Worm (Caenorhabditis elegans) whole organism, L3 larva: ENCODE measurements around the gene gly-4.

Experiments used
- R02D3.7 ChIP-seq: fragments of 150-350 bp; optimal IDR thresholded peaks from 2 replicates; lab custom pipeline; 2014; ENCODE audit warnings: missing biosample characterization, missing genetic modification characterization
- ZK546.5 ChIP-seq: sonication (generic microtip); optimal IDR thresholded peaks from 2 replicates; lab custom pipeline; 2017; ENCODE audit warnings: missing biosample characterization, missing genetic modification characterization
- aly-2 ChIP-seq: fragments of 150-350 bp; optimal IDR thresholded peaks from 2 replicates; lab custom pipeline; 2014; ENCODE audit warnings: missing biosample characterization, missing genetic modification characterization
- ama-1 ChIP-seq: fragments of 150-350 bp; optimal IDR thresholded peaks from 2 replicates; lab custom pipeline; 2018
- ceh-28 ChIP-seq: fragments of 150-350 bp; optimal IDR thresholded peaks from 2 replicates; lab custom pipeline; 2014; ENCODE audit warnings: missing biosample characterization, missing genetic modification reagents, missing genetic modification characterization
- ceh-82 ChIP-seq: fragments of 150-350 bp; optimal IDR thresholded peaks from 2 replicates; lab custom pipeline; 2014; ENCODE audit warnings: missing biosample characterization, missing genetic modification characterization
- ceh-9 ChIP-seq: sonication (generic microtip); optimal IDR thresholded peaks from 2 replicates; lab custom pipeline; 2018; ENCODE audit warnings: missing biosample characterization, missing genetic modification characterization
- daf-12 ChIP-seq: fragments of 150-350 bp; optimal IDR thresholded peaks from 2 replicates; lab custom pipeline; 2014; ENCODE audit warnings: missing biosample characterization, missing genetic modification reagents, missing genetic modification characterization
- egl-27 ChIP-seq: sonication (generic microtip); optimal IDR thresholded peaks from 4 replicates; lab custom pipeline; 2017; ENCODE audit warnings: missing biosample characterization, missing genetic modification reagents, missing genetic modification characterization
- egl-5 ChIP-seq: fragments of 150-350 bp; optimal IDR thresholded peaks from 2 replicates; lab custom pipeline; 2017; ENCODE audit warnings: missing biosample characterization, missing genetic modification reagents, missing genetic modification characterization, inconsistent platforms
- elt-1 ChIP-seq: fragments of 150-350 bp; optimal IDR thresholded peaks from 2 replicates; lab custom pipeline; 2014; ENCODE audit warnings: missing biosample characterization, missing genetic modification characterization
- elt-2 ChIP-seq: sonication (generic microtip); optimal IDR thresholded peaks from 2 replicates; lab custom pipeline; 2016; ENCODE audit warnings: missing genetic modification reagents, mild to moderate bottlenecking, missing genetic modification characterization, missing compliant biosample characterization
- elt-3 ChIP-seq, 3 experiments: fragments of 150-350 bp in 1 of 3; sonication (generic microtip) in 2 of 3; optimal IDR thresholded peaks; 2 replicates in 2 of 3; 4 replicates in 1 of 3; lab custom pipeline; 2014 to 2017; ENCODE audit warnings: missing biosample characterization in 3 of 3, missing genetic modification characterization in 3 of 3
- eor-1 ChIP-seq, 2 experiments: fragments of 150-350 bp; optimal IDR thresholded peaks; 2 replicates each; lab custom pipeline; 2014 to 2018; ENCODE audit warnings: missing biosample characterization in 2 of 2, missing genetic modification characterization in 2 of 2
- fkh-10 ChIP-seq: sonication (generic microtip); optimal IDR thresholded peaks from 2 replicates; lab custom pipeline; 2017; ENCODE audit warnings: missing biosample characterization, missing genetic modification reagents, missing genetic modification characterization
- fkh-2 ChIP-seq: fragments of 150-350 bp; optimal IDR thresholded peaks from 2 replicates; lab custom pipeline; 2014; ENCODE audit warnings: missing biosample characterization, missing genetic modification reagents, missing genetic modification characterization
- fos-1 ChIP-seq: fragments of 150-350 bp; optimal IDR thresholded peaks from 2 replicates; lab custom pipeline; 2014; ENCODE audit warnings: missing biosample characterization, missing genetic modification characterization
- hmg-11 ChIP-seq: sonication (generic microtip); optimal IDR thresholded peaks from 2 replicates; lab custom pipeline; 2016; ENCODE audit warnings: missing genetic modification characterization, missing compliant biosample characterization
- jun-1 ChIP-seq: fragments of 150-350 bp; optimal IDR thresholded peaks from 2 replicates; lab custom pipeline; 2014; ENCODE audit warnings: missing biosample characterization, missing genetic modification reagents, missing genetic modification characterization
- lin-15B ChIP-seq: fragments of 150-350 bp; optimal IDR thresholded peaks from 2 replicates; lab custom pipeline; 2014; ENCODE audit warnings: missing biosample characterization, missing genetic modification characterization
- lin-39 ChIP-seq: fragments of 150-350 bp; optimal IDR thresholded peaks from 2 replicates; lab custom pipeline; 2018; ENCODE audit warnings: missing biosample characterization, missing genetic modification reagents, missing genetic modification characterization
- lsy-12 ChIP-seq: sonication (generic microtip); optimal IDR thresholded peaks from 2 replicates; lab custom pipeline; 2016; ENCODE audit warnings: mild to moderate bottlenecking, missing genetic modification characterization, missing compliant biosample characterization
- mdl-1 ChIP-seq: fragments of 150-350 bp; optimal IDR thresholded peaks from 2 replicates; lab custom pipeline; 2014; ENCODE audit warnings: missing biosample characterization, missing genetic modification characterization
- nfya-1 ChIP-seq: sonication (generic microtip); optimal IDR thresholded peaks from 2 replicates; lab custom pipeline; 2017; ENCODE audit warnings: missing genetic modification characterization, mild to moderate bottlenecking, missing compliant biosample characterization, antibody characterized with exemption, moderate library complexity; ENCODE audit not compliant: insufficient read depth
- nhr-11 ChIP-seq: fragments of 150-350 bp; optimal IDR thresholded peaks from 2 replicates; lab custom pipeline; 2014; ENCODE audit warnings: missing biosample characterization, missing genetic modification characterization
- nhr-12 ChIP-seq: fragments of 150-350 bp; optimal IDR thresholded peaks from 2 replicates; lab custom pipeline; 2014; ENCODE audit warnings: missing biosample characterization, missing genetic modification characterization
- nhr-23 ChIP-seq: fragments of 150-350 bp; optimal IDR thresholded peaks from 2 replicates; lab custom pipeline; 2014; ENCODE audit warnings: missing biosample characterization, missing genetic modification reagents, missing genetic modification characterization
- nhr-237 ChIP-seq: fragments of 150-350 bp; optimal IDR thresholded peaks from 2 replicates; lab custom pipeline; 2014; ENCODE audit warnings: missing biosample characterization, missing genetic modification characterization
- nhr-25 ChIP-seq: sonication (generic microtip); optimal IDR thresholded peaks from 2 replicates; lab custom pipeline; 2017; ENCODE audit warnings: missing biosample characterization, missing genetic modification characterization
- nhr-43 ChIP-seq: sonication (generic microtip); optimal IDR thresholded peaks from 2 replicates; lab custom pipeline; 2016; ENCODE audit warnings: mild to moderate bottlenecking, missing genetic modification characterization, missing compliant biosample characterization; ENCODE audit not compliant: poor library complexity, severe bottlenecking
- nhr-67 ChIP-seq: fragments of 150-350 bp; optimal IDR thresholded peaks from 2 replicates; lab custom pipeline; 2014; ENCODE audit warnings: missing biosample characterization, missing genetic modification characterization
- nhr-76 ChIP-seq: fragments of 150-350 bp; sonication (generic microtip); optimal IDR thresholded peaks from 5 replicates; lab custom pipeline; 2014; ENCODE audit warnings: missing biosample characterization, missing genetic modification characterization
- nhr-77 ChIP-seq: fragments of 150-350 bp; optimal IDR thresholded peaks from 2 replicates; lab custom pipeline; 2014; ENCODE audit warnings: missing biosample characterization, missing genetic modification characterization
- pha-4 ChIP-seq: fragments of 150-350 bp; optimal IDR thresholded peaks from 2 replicates; lab custom pipeline; 2014; ENCODE audit warnings: missing biosample characterization, missing genetic modification reagents, missing genetic modification characterization
- pqm-1 ChIP-seq: fragments of 150-350 bp; optimal IDR thresholded peaks from 2 replicates; lab custom pipeline; 2017; ENCODE audit warnings: missing biosample characterization, missing genetic modification characterization, inconsistent platforms
- sea-2 ChIP-seq: fragments of 150-350 bp; sonication (generic microtip); optimal IDR thresholded peaks from 4 replicates; lab custom pipeline; 2014; ENCODE audit warnings: missing biosample characterization, missing genetic modification reagents, missing genetic modification characterization
- skn-1 ChIP-seq: fragments of 150-350 bp; optimal IDR thresholded peaks from 2 replicates; lab custom pipeline; 2014; ENCODE audit warnings: missing biosample characterization, missing genetic modification characterization
- snpc-4 ChIP-seq: fragments of 150-350 bp; optimal IDR thresholded peaks from 2 replicates; lab custom pipeline; 2014; ENCODE audit warnings: missing biosample characterization, missing genetic modification characterization
- tbx-2 ChIP-seq: sonication (generic microtip); optimal IDR thresholded peaks from 2 replicates; lab custom pipeline; 2016; ENCODE audit warnings: mild to moderate bottlenecking, missing genetic modification characterization, missing compliant biosample characterization
- unc-39 ChIP-seq: sonication (generic microtip); optimal IDR thresholded peaks from 4 replicates; lab custom pipeline; 2017; ENCODE audit warnings: missing biosample characterization, missing genetic modification characterization
- unc-62 ChIP-seq: fragments of 150-350 bp; sonication (generic microtip); optimal IDR thresholded peaks from 4 replicates; lab custom pipeline; 2014; ENCODE audit warnings: missing biosample characterization, missing genetic modification reagents, missing genetic modification characterization
- zag-1 ChIP-seq: fragments of 150-350 bp; optimal IDR thresholded peaks from 2 replicates; lab custom pipeline; 2014; ENCODE audit warnings: missing biosample characterization, missing genetic modification characterization
- ztf-11 ChIP-seq: fragments of 150-350 bp; optimal IDR thresholded peaks from 2 replicates; lab custom pipeline; 2014; ENCODE audit warnings: missing biosample characterization, missing genetic modification characterization
- ztf-4 ChIP-seq: fragments of 150-350 bp; optimal IDR thresholded peaks from 2 replicates; lab custom pipeline; 2014; ENCODE audit warnings: missing biosample characterization, missing genetic modification characterization

gly-4 gene

DNA sequence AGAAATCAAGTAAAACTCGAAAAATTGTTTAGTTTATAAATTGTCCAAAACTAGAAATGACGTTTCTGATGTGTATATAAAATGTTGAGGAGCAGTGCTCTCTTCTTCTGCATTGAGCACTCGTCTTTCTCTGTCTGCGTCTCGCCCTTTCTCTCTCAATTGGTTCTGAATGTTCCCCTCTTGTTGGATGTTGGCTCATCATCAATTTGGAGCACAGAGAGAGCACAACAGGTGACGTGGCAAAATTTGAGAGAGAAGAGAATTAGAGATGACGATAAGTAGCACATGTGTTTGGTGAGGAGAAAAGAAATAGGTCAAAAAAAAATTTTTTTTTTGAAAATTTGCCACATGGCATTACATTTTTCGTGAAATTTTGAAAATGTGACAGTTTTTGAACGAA lies 2.4 kb upstream of the gly-4 start:
- TF ChIP-seq ceh-28 (tag; lab: Kevin White, UChicago) (no peak), ama-1 (lab: Kevin White, UChicago) (no peak), nhr-43 (no peak), ztf-11 (tag; lab: Kevin White, UChicago) (no peak), nfya-1 (tag; lab: Kevin White, UChicago) (peak; percentile 77), hmg-11 (tag; lab: Kevin White, UChicago) (peak; percentile 10), nhr-11 (tag; lab: Kevin White, UChicago) (no peak), ztf-4 (no peak), jun-1 (tag; lab: Kevin White, UChicago) (no peak), fos-1 (no peak), pqm-1 (peak; percentile 6), ZK546.5 (tag; lab: Kevin White, UChicago) (no peak), nhr-25 (tag; lab: Kevin White, UChicago) (no peak), ceh-82 (tag; lab: Kevin White, UChicago) (no peak), elt-1 (tag; lab: Kevin White, UChicago) (no peak), skn-1 (tag; lab: Kevin White, UChicago) (no peak), ceh-9 (tag; lab: Kevin White, UChicago) (no peak), pha-4 (tag; lab: Kevin White, UChicago) (peak; percentile 57), zag-1 (no peak), elt-3 (tag; optimal IDR thresholded peaks at IDR 0.05; lab: Kevin White, UChicago) (no peak), daf-12 (no peak), unc-62 (GFP tag; lab: Kevin White, UChicago) (no peak), R02D3.7 (no peak), lin-15B (tag; lab: Kevin White, UChicago) (peak; percentile 29), mdl-1 (tag; lab: Kevin White, UChicago) (no peak), nhr-23 (tag; lab: Kevin White, UChicago) (no peak), unc-39 (tag; lab: Kevin White, UChicago) (no peak), tbx-2 (tag; lab: Kevin White, UChicago) (no peak), egl-5 (tag; lab: Kevin White, UChicago) (peak; percentile 32), nhr-76 (tag; lab: Kevin White, UChicago) (no peak), fkh-10 (GFP tag; lab: Kevin White, UChicago) (no peak), nhr-12 (tag; lab: Kevin White, UChicago) (no peak), lin-39 (peak; percentile 35), elt-2 (tag; lab: Kevin White, UChicago) (no peak), aly-2 (tag; lab: Kevin White, UChicago) (no peak), fkh-2 (tag; lab: Kevin White, UChicago) (peak; percentile 67), nhr-67 (no peak), snpc-4 (tag; lab: Kevin White, UChicago) (no peak), eor-1 (tag; optimal IDR thresholded peaks at IDR 0.05; lab: Kevin White, UChicago) (no peak), lsy-12 (tag; lab: Kevin White, UChicago) (no peak), sea-2 (GFP tag; lab: Kevin White, UChicago) (no peak), nhr-77 (tag; lab: Kevin White, UChicago) (no peak), egl-27 (tag; lab: Kevin White, UChicago) (no peak), nhr-237 (tag; lab: Kevin White, UChicago) (no peak)

DNA sequence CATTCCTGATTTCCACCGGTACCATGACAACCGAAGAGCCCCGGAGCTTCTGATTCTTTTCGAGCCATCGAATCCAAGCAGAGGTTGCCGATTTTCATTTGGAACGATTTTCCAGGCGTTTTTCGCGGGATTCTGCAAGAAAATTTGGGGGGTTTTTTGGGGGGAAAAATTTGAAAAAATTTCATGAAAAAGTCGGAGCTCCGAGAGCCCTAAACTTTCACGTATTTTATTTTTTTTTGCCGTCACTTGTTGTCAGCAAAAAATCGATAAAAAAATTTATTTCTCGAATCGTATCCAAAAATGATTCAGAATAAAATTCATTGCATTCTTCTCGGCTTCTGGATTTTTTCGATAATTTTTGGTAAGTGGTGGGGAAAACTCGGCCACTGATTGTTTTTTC lies 12.2 kb downstream of the gly-4 start, which contains the start of gene Y116F11B.13:
TSS of gene Y116F11B.13 (plus strand) at position 301 of the 400 bp plus-strand sequence.
- no peak for TF ChIP-seq mdl-1 (tag; lab: Kevin White, UChicago)
- TF ChIP-seq ceh-9 (tag; lab: Kevin White, UChicago), result no peak
- TF ChIP-seq aly-2 (tag; lab: Kevin White, UChicago), result no peak
- no peak for TF ChIP-seq pqm-1
- no peak for TF ChIP-seq nhr-11 (tag; lab: Kevin White, UChicago)
- no peak for TF ChIP-seq ceh-82 (tag; lab: Kevin White, UChicago)
- TF ChIP-seq, all 47 proteins: peak for 0
